Worm (Caenorhabditis elegans) whole organism, young adult: ENCODE measurements around the gene F49E2.5.

ENCODE experiments used
- B0261.1 ChIP-seq: sonication (generic microtip); optimal IDR thresholded peaks from 2 replicates; lab custom pipeline; 2016; ENCODE audit warnings: mild to moderate bottlenecking, missing genetic modification characterization, moderate library complexity, missing compliant biosample characterization
- F39B2.1 ChIP-seq: fragments of 200-800 bp; sonication (Bioruptor generic); IDR thresholded peaks from 2 replicates; pipeline ENCODE4 v1.3.6; 2022; ENCODE audit warnings: missing genetic modification reagents, missing genetic modification characterization, missing compliant biosample characterization
- F49E8.2 ChIP-seq: sonication (generic microtip); optimal IDR thresholded peaks from 3 replicates; lab custom pipeline; 2017; ENCODE audit warnings: missing genetic modification characterization, mild to moderate bottlenecking, missing compliant biosample characterization, antibody characterized with exemption, moderate library complexity; ENCODE audit not compliant: insufficient read depth
- F57A8.1 ChIP-seq: fragments of 200-800 bp; sonication (Bioruptor generic); optimal IDR thresholded peaks from 2 replicates; lab custom pipeline; 2018; ENCODE audit warnings: mild to moderate bottlenecking, missing genetic modification characterization, moderate library complexity, missing compliant biosample characterization
- Y67H2A.10 ChIP-seq: fragments of 200-800 bp; sonication (Bioruptor generic); conservative IDR thresholded peaks from 2 replicates; pipeline ENCODE4 v1.3.6; 2022; ENCODE audit warnings: missing genetic modification reagents, missing genetic modification characterization, missing compliant biosample characterization
- Y95B8A.8 ChIP-seq: fragments of 200-800 bp; sonication (Bioruptor generic); IDR thresholded peaks from 2 replicates; pipeline ENCODE4 v1.3.6; 2022; ENCODE audit warnings: missing genetic modification reagents, missing genetic modification characterization, missing compliant biosample characterization
- ZK185.1 ChIP-seq: sonication (generic microtip); optimal IDR thresholded peaks from 2 replicates; lab custom pipeline; 2016; ENCODE audit warnings: mild to moderate bottlenecking, missing genetic modification characterization, missing compliant biosample characterization; ENCODE audit not compliant: poor library complexity, severe bottlenecking
- aptf-3 ChIP-seq: fragments of 200-800 bp; sonication (Bioruptor generic); IDR thresholded peaks from 2 replicates; pipeline ENCODE4 v1.3.6; 2022; ENCODE audit warnings: missing genetic modification characterization, missing compliant biosample characterization
- ceh-100 ChIP-seq: fragments of 200-800 bp; sonication (Bioruptor generic); IDR thresholded peaks from 2 replicates; pipeline ENCODE4 v1.3.6; 2022; ENCODE audit warnings: missing genetic modification reagents, missing genetic modification characterization, missing compliant biosample characterization
- ceh-58 ChIP-seq: fragments of 200-800 bp; sonication (Bioruptor generic); IDR thresholded peaks from 2 replicates; pipeline ENCODE4 v1.3.6; 2022; ENCODE audit warnings: missing genetic modification characterization, missing compliant biosample characterization
- ceh-91 ChIP-seq: fragments of 200-800 bp; sonication (Bioruptor generic); IDR thresholded peaks from 2 replicates; pipeline ENCODE4 v1.3.6; 2022; ENCODE audit warnings: missing genetic modification reagents, missing genetic modification characterization, missing compliant biosample characterization
- chd-7 ChIP-seq: sonication (generic microtip); optimal IDR thresholded peaks from 2 replicates; lab custom pipeline; 2016; ENCODE audit warnings: mild to moderate bottlenecking, missing genetic modification characterization, moderate library complexity, missing compliant biosample characterization
- dpl-1 ChIP-seq: fragments of 150-350 bp; optimal IDR thresholded peaks from 2 replicates; lab custom pipeline; 2014; ENCODE audit warnings: missing biosample characterization, missing genetic modification reagents, missing genetic modification characterization
- let-526 ChIP-seq: fragments of 200-800 bp; sonication (Bioruptor generic); IDR thresholded peaks from 2 replicates; pipeline ENCODE4 v1.3.6; 2022; ENCODE audit warnings: missing genetic modification reagents, missing genetic modification characterization, missing compliant biosample characterization
- nfyb-1 ChIP-seq: fragments of 200-800 bp; sonication (Bioruptor generic); IDR thresholded peaks from 2 replicates; pipeline ENCODE4 v1.3.6; 2022; ENCODE audit warnings: missing genetic modification reagents, missing genetic modification characterization, missing compliant biosample characterization
- nhr-80 ChIP-seq: sonication (generic microtip); optimal IDR thresholded peaks from 2 replicates; lab custom pipeline; 2016; ENCODE audit warnings: missing genetic modification characterization, missing compliant biosample characterization
- pbrm-1 ChIP-seq: fragments of 200-800 bp; sonication (Bioruptor generic); IDR thresholded peaks from 2 replicates; pipeline ENCODE4 v1.3.6; 2022; ENCODE audit warnings: missing genetic modification reagents, missing genetic modification characterization, missing compliant biosample characterization
- pha-4 ChIP-seq: fragments of 150-350 bp; sonication (generic microtip); optimal IDR thresholded peaks from 2 replicates; lab custom pipeline; 2014; ENCODE audit warnings: missing biosample characterization, missing genetic modification reagents, missing genetic modification characterization
- snpc-1.1 ChIP-seq: sonication (generic microtip); optimal IDR thresholded peaks from 2 replicates; lab custom pipeline; 2017; ENCODE audit warnings: missing genetic modification characterization, mild to moderate bottlenecking, missing compliant biosample characterization, antibody characterized with exemption, moderate library complexity, missing genotype, missing genetic modification reagents; ENCODE audit not compliant: insufficient read depth
- snpc-4 ChIP-seq, 5 experiments: fragments of 150-350 bp in 1 of 5; sonication (generic microtip) in 4 of 5; optimal IDR thresholded peaks; 2 replicates each; lab custom pipeline; 2014 to 2018; ENCODE audit warnings: missing genetic modification characterization in 5 of 5, missing biosample characterization in 3 of 5, antibody characterized with exemption in 2 of 5, mild to moderate bottlenecking in 2 of 5, missing compliant biosample characterization in 2 of 5, missing genotype in 2 of 5, moderate library complexity in 2 of 5, missing genetic modification reagents in 1 of 5
- somi-1 ChIP-seq: fragments of 200-800 bp; sonication (Bioruptor generic); optimal IDR thresholded peaks from 2 replicates; lab custom pipeline; 2018; ENCODE audit warnings: mild to moderate bottlenecking, missing genetic modification characterization, missing compliant biosample characterization
- zfh-2 ChIP-seq: fragments of 200-800 bp; sonication (Bioruptor generic); conservative IDR thresholded peaks from 2 replicates; pipeline ENCODE4 v1.3.6; 2022; ENCODE audit warnings: missing genetic modification reagents, missing genetic modification characterization, missing compliant biosample characterization

Gene F49E2.5

ce11 chrX:9603180-9603579, 59.7 kb downstream of the F49E2.5 start:
- no peak for TF ChIP-seq chd-7 (tag; lab: Kevin White, UChicago)
- TF ChIP-seq nfyb-1 (GFP tag; lab: Robert Waterston, UW) = no peak
- no peak for TF ChIP-seq aptf-3 (GFP tag; lab: Robert Waterston, UW)
- no peak for TF ChIP-seq Y67H2A.10 (GFP tag; lab: Robert Waterston, UW)
- TF ChIP-seq F57A8.1 = no peak
- no peak for TF ChIP-seq pbrm-1
- TF ChIP-seq, all 124 proteins: peak for 0

- TF ChIP-seq B0261.1 (tag; lab: Kevin White, UChicago) (no peak), somi-1 (GFP tag; lab: Kevin White, UChicago) (peak; percentile 22)
These were observed 64.7 kb downstream of the F49E2.5 start for ce11 chrX:9608127-9608526.

DNA sequence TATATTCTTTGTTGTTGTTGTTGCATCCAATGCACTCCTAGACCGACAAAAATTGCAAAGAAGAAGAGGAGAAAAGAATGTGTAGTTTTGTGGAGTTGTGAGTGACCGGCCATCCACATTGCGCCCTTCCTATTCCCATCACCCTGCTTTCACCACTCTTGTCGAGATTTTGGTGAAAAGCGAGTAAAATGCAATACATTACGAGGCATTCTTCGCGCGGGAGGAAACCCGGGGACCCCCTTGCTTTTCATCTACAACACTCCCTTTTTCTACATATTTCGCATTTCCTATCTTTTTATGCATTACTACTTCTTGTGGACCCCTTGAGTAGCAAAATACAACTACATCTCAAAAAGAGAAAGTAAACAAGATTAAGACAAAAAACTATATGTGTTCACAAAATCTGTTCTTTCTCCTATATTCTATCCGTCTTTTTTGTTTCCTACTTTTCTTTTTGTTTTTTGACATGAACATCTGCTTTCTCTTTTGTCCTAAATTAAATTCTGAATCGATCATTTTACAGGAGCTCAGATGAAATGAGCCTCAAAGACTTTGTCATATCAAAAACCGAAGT, 66.7 kb downstream of the F49E2.5 start, which contains the start of gene C11E4.6:
C11E4.6 (plus strand) TSS at position 524 of the 574 bp plus-strand sequence.
- TF ChIP-seq ceh-100 (GFP tag; lab: Robert Waterston, UW) (no peak), let-526 (GFP tag; lab: Robert Waterston, UW) (no peak), Y67H2A.10 (GFP tag; lab: Robert Waterston, UW) (no peak), zfh-2 (GFP tag; lab: Robert Waterston, UW) (no peak), ZK185.1 (no peak), F49E8.2 (tag; lab: Kevin White, UChicago) (no peak), nhr-80 (tag; lab: Kevin White, UChicago) (no peak), pha-4 (tag; lab: Kevin White, UChicago) (no peak), ceh-58 (GFP tag; lab: Robert Waterston, UW) (no peak), ceh-91 (GFP tag; lab: Robert Waterston, UW) (no peak), F39B2.1 (GFP tag; lab: Robert Waterston, UW) (no peak), snpc-4 (GFP tag; optimal IDR thresholded peaks at IDR 0.05; lab: Kevin White, UChicago) (no peak), snpc-4 (tag; optimal IDR thresholded peaks at IDR 0.05; lab: Kevin White, UChicago) (no peak), snpc-1.1 (tag; lab: Kevin White, UChicago) (no peak), Y95B8A.8 (GFP tag; lab: Robert Waterston, UW) (no peak), dpl-1 (GFP tag; lab: Kevin White, UChicago) (no peak)
